Worm (Caenorhabditis elegans) whole organism, L2 larva: ENCODE measurements around the gene lgc-15.

ENCODE experiments used
- C34F6.9 ChIP-seq: fragments of 150-350 bp; optimal IDR thresholded peaks from 2 replicates; lab custom pipeline; 2014; ENCODE audit warnings: missing biosample characterization, missing genetic modification characterization
- F13H6.1 ChIP-seq: sonication (generic microtip); optimal IDR thresholded peaks from 2 replicates; lab custom pipeline; 2016; ENCODE audit warnings: missing genetic modification characterization, missing compliant biosample characterization
- aly-2 ChIP-seq: fragments of 150-350 bp; optimal IDR thresholded peaks from 2 replicates; lab custom pipeline; 2014; ENCODE audit warnings: missing biosample characterization, missing genetic modification characterization
- ama-1 ChIP-seq: fragments of 150-350 bp; optimal IDR thresholded peaks from 2 replicates; lab custom pipeline; 2018; ENCODE audit warnings: inconsistent platforms
- blmp-1 ChIP-seq: sonication (generic microtip); optimal IDR thresholded peaks from 2 replicates; lab custom pipeline; 2017; ENCODE audit warnings: missing genetic modification characterization, mild to moderate bottlenecking, missing compliant biosample characterization, antibody characterized with exemption, moderate library complexity; ENCODE audit not compliant: insufficient read depth
- ceh-16 ChIP-seq: fragments of 150-350 bp; optimal IDR thresholded peaks from 2 replicates; lab custom pipeline; 2014; ENCODE audit warnings: missing biosample characterization, missing genetic modification characterization
- ceh-82 ChIP-seq: fragments of 150-350 bp; optimal IDR thresholded peaks from 2 replicates; lab custom pipeline; 2014; ENCODE audit warnings: missing biosample characterization, missing genetic modification characterization
- crh-2 ChIP-seq: sonication (generic microtip); optimal IDR thresholded peaks from 2 replicates; lab custom pipeline; 2017; ENCODE audit warnings: missing biosample characterization, missing genetic modification characterization
- dmd-4 ChIP-seq: sonication (generic microtip); optimal IDR thresholded peaks from 2 replicates; lab custom pipeline; 2017; ENCODE audit warnings: missing biosample characterization, missing genetic modification characterization
- egl-27 ChIP-seq: sonication (generic microtip); optimal IDR thresholded peaks from 3 replicates; lab custom pipeline; 2017; ENCODE audit warnings: missing biosample characterization, missing genetic modification reagents, missing genetic modification characterization
- elt-1 ChIP-seq: fragments of 150-350 bp; optimal IDR thresholded peaks from 2 replicates; lab custom pipeline; 2014; ENCODE audit warnings: missing biosample characterization, missing genetic modification characterization
- fos-1 ChIP-seq: fragments of 150-350 bp; optimal IDR thresholded peaks from 2 replicates; lab custom pipeline; 2014; ENCODE audit warnings: missing biosample characterization, missing genetic modification characterization
- gmeb-1 ChIP-seq: fragments of 150-350 bp; optimal IDR thresholded peaks from 2 replicates; lab custom pipeline; 2014; ENCODE audit warnings: missing biosample characterization, missing genetic modification characterization
- lin-13 ChIP-seq: fragments of 150-350 bp; optimal IDR thresholded peaks from 2 replicates; lab custom pipeline; 2014; ENCODE audit warnings: missing biosample characterization, missing genetic modification reagents, missing genetic modification characterization
- lsy-2 ChIP-seq, 2 experiments: fragments of 150-350 bp in 1 of 2; sonication (generic microtip) in 1 of 2; optimal IDR thresholded peaks; 2 replicates each; lab custom pipeline; 2014 to 2017; ENCODE audit warnings: missing biosample characterization in 2 of 2, missing genetic modification characterization in 2 of 2
- mab-5 ChIP-seq: fragments of 150-350 bp; optimal IDR thresholded peaks from 2 replicates; lab custom pipeline; 2014; ENCODE audit warnings: missing biosample characterization, missing genetic modification characterization
- mbf-1 ChIP-seq: sonication (generic microtip); optimal IDR thresholded peaks from 2 replicates; lab custom pipeline; 2017; ENCODE audit warnings: missing biosample characterization, missing genetic modification characterization
- mdl-1 ChIP-seq, 2 experiments: fragments of 150-350 bp in 1 of 2; sonication (generic microtip) in 1 of 2; optimal IDR thresholded peaks; 2 replicates each; lab custom pipeline; 2017; ENCODE audit warnings: missing biosample characterization in 2 of 2, missing genetic modification characterization in 2 of 2
- nhr-10 ChIP-seq: sonication (generic microtip); optimal IDR thresholded peaks from 2 replicates; lab custom pipeline; 2017; ENCODE audit warnings: missing biosample characterization, missing genetic modification characterization
- nhr-12 ChIP-seq: fragments of 150-350 bp; optimal IDR thresholded peaks from 2 replicates; lab custom pipeline; 2014; ENCODE audit warnings: missing biosample characterization, missing genetic modification characterization
- nhr-129 ChIP-seq: fragments of 150-350 bp; optimal IDR thresholded peaks from 2 replicates; lab custom pipeline; 2014; ENCODE audit warnings: missing biosample characterization, missing genetic modification characterization
- nhr-21 ChIP-seq: fragments of 150-350 bp; optimal IDR thresholded peaks from 2 replicates; lab custom pipeline; 2014; ENCODE audit warnings: missing biosample characterization, missing genetic modification characterization
- nhr-23 ChIP-seq: fragments of 150-350 bp; optimal IDR thresholded peaks from 2 replicates; lab custom pipeline; 2014; ENCODE audit warnings: missing biosample characterization, missing genetic modification reagents, missing genetic modification characterization
- nhr-237 ChIP-seq: fragments of 150-350 bp; optimal IDR thresholded peaks from 2 replicates; lab custom pipeline; 2014; ENCODE audit warnings: missing biosample characterization, missing genetic modification characterization
- nhr-77 ChIP-seq: fragments of 150-350 bp; optimal IDR thresholded peaks from 2 replicates; lab custom pipeline; 2014; ENCODE audit warnings: missing biosample characterization, missing genetic modification characterization
- sem-4 ChIP-seq: fragments of 150-350 bp; optimal IDR thresholded peaks from 2 replicates; lab custom pipeline; 2014; ENCODE audit warnings: missing biosample characterization, missing genetic modification reagents, missing genetic modification characterization
- sma-3 ChIP-seq: sonication (generic microtip); optimal IDR thresholded peaks from 2 replicates; lab custom pipeline; 2016; ENCODE audit warnings: missing genetic modification reagents, missing genetic modification characterization, missing compliant biosample characterization
- sma-9 ChIP-seq, 2 experiments: fragments of 150-350 bp in 1 of 2; sonication (generic microtip) in 1 of 2; optimal IDR thresholded peaks; 2 replicates each; lab custom pipeline; 2014 to 2016; ENCODE audit warnings: missing genetic modification characterization in 2 of 2, mild to moderate bottlenecking in 1 of 2, missing biosample characterization in 1 of 2, missing compliant biosample characterization in 1 of 2, missing genetic modification reagents in 1 of 2, moderate library complexity in 1 of 2
- snpc-4 ChIP-seq: fragments of 150-350 bp; optimal IDR thresholded peaks from 2 replicates; lab custom pipeline; 2014; ENCODE audit warnings: missing biosample characterization, missing genetic modification characterization
- unc-39 ChIP-seq: fragments of 150-350 bp; optimal IDR thresholded peaks from 2 replicates; lab custom pipeline; 2014; ENCODE audit warnings: missing biosample characterization, missing genetic modification characterization
- unc-62 ChIP-seq: fragments of 150-350 bp; optimal IDR thresholded peaks from 2 replicates; lab custom pipeline; 2014; ENCODE audit warnings: missing biosample characterization, missing genetic modification reagents, missing genetic modification characterization
- ztf-1 ChIP-seq: fragments of 200-800 bp; sonication (Bioruptor generic); conservative IDR thresholded peaks from 2 replicates; pipeline ENCODE4 v1.3.6; 2022; ENCODE audit warnings: missing genetic modification characterization, missing compliant biosample characterization
- ztf-11 ChIP-seq: sonication (generic microtip); optimal IDR thresholded peaks from 2 replicates; lab custom pipeline; 2017; ENCODE audit warnings: missing biosample characterization, missing genetic modification characterization
- ztf-4 ChIP-seq: fragments of 150-350 bp; optimal IDR thresholded peaks from 2 replicates; lab custom pipeline; 2014; ENCODE audit warnings: missing biosample characterization, missing genetic modification characterization

lgc-15 gene

ce11 chrX:12121285-12121684 lies 7.2 kb downstream of the lgc-15 start, which contains the start of gene lgc-17:
Gene lgc-17, plus strand, starts transcription at chrX:12121585.
- TF ChIP-seq dmd-4 (tag; lab: Kevin White, UChicago), result no peak
- TF ChIP-seq unc-39 (tag; lab: Kevin White, UChicago), result no peak
- no peak for TF ChIP-seq crh-2 (tag; lab: Kevin White, UChicago)
- no peak for TF ChIP-seq C34F6.9 (tag; lab: Kevin White, UChicago)
- no peak for TF ChIP-seq lin-13
- no peak for TF ChIP-seq mbf-1 (tag; lab: Kevin White, UChicago)
- no peak for TF ChIP-seq mab-5 (tag; lab: Kevin White, UChicago)
- TF ChIP-seq lsy-2 (tag; optimal IDR thresholded peaks at IDR 0.05; lab: Kevin White, UChicago), result no peak
- TF ChIP-seq ceh-82 (tag; lab: Kevin White, UChicago), result no peak
- TF ChIP-seq snpc-4, result no peak
- no peak for TF ChIP-seq elt-1 (tag; lab: Kevin White, UChicago)
- TF ChIP-seq nhr-77 (tag; lab: Kevin White, UChicago), result no peak
- no peak for TF ChIP-seq sma-9 (GFP tag; optimal IDR thresholded peaks at IDR 0.05; lab: Kevin White, UChicago)
- TF ChIP-seq sma-9 (tag; optimal IDR thresholded peaks at IDR 0.05; lab: Kevin White, UChicago), result no peak
- no peak for TF ChIP-seq egl-27 (tag; lab: Kevin White, UChicago)
- TF ChIP-seq ztf-11 (tag; lab: Kevin White, UChicago), result no peak
- no peak for TF ChIP-seq ztf-4
- TF ChIP-seq aly-2 (tag; lab: Kevin White, UChicago), result no peak
- TF ChIP-seq gmeb-1 (tag; lab: Kevin White, UChicago), result no peak
- TF ChIP-seq fos-1 (tag; lab: Kevin White, UChicago), result no peak

ce11 chrX:12123152-12123551 lies 9.0 kb downstream of the lgc-15 start, which contains the start of gene T01H10.11:
Gene T01H10.11, plus strand, starts transcription at chrX:12123452.
- no peak for TF ChIP-seq F13H6.1
- TF ChIP-seq unc-62 (GFP tag; lab: Kevin White, UChicago), result no peak
- no peak for TF ChIP-seq nhr-77 (tag; lab: Kevin White, UChicago)
- TF ChIP-seq nhr-129 (tag; lab: Kevin White, UChicago), result no peak
- no peak for TF ChIP-seq lsy-2 (tag; optimal IDR thresholded peaks at IDR 0.05; lab: Kevin White, UChicago)
- no peak for TF ChIP-seq nhr-21 (tag; lab: Kevin White, UChicago)
- TF ChIP-seq snpc-4, result no peak

ce11 chrX:12125308-12125707 lies 11.2 kb downstream of the lgc-15 start, which contains the start of gene lgc-18:
Gene lgc-18, plus strand, starts transcription at chrX:12125608.
- no peak for TF ChIP-seq sem-4 (tag; lab: Kevin White, UChicago)
- no peak for TF ChIP-seq nhr-21 (tag; lab: Kevin White, UChicago)
- no peak for TF ChIP-seq nhr-23 (tag; lab: Kevin White, UChicago)
- no peak for TF ChIP-seq sma-3 (GFP tag; lab: Kevin White, UChicago)
- TF ChIP-seq egl-27 (tag; lab: Kevin White, UChicago), result no peak
- TF ChIP-seq ztf-1, result no peak
- no peak for TF ChIP-seq nhr-10
- no peak for TF ChIP-seq nhr-237 (tag; lab: Kevin White, UChicago)
- no peak for TF ChIP-seq lin-13
- TF ChIP-seq unc-62 (GFP tag; lab: Kevin White, UChicago), result no peak
- no peak for TF ChIP-seq nhr-77 (tag; lab: Kevin White, UChicago)
- no peak for TF ChIP-seq blmp-1 (tag; lab: Kevin White, UChicago)
- TF ChIP-seq fos-1 (tag; lab: Kevin White, UChicago), result no peak
- no peak for TF ChIP-seq elt-1 (tag; lab: Kevin White, UChicago)
- TF ChIP-seq aly-2 (tag; lab: Kevin White, UChicago), result no peak
- TF ChIP-seq nhr-12, result no peak
- TF ChIP-seq ceh-16 (tag; lab: Kevin White, UChicago), result no peak
- TF ChIP-seq crh-2 (tag; lab: Kevin White, UChicago), result no peak
- no peak for TF ChIP-seq nhr-129 (tag; lab: Kevin White, UChicago)
- TF ChIP-seq mdl-1 (tag; optimal IDR thresholded peaks at IDR 0.05; lab: Kevin White, UChicago), result no peak

ce11 chrX:12141051-12141450 lies 26.9 kb downstream of the lgc-15 start, which contains the start of gene lyst-1:
Gene lyst-1, minus strand, starts transcription at chrX:12141151.
- TF ChIP-seq dmd-4 (tag; lab: Kevin White, UChicago) (no peak), ama-1 (lab: Kevin White, UChicago) (no peak), fos-1 (tag; lab: Kevin White, UChicago) (peak; percentile 14)
- TF ChIP-seq, all 48 proteins: peak for 1
